Worm (Caenorhabditis elegans) whole organism, L3 larva: ENCODE measurements around the gene plp-1.

Experiments
- ZK546.5 ChIP-seq: sonication (generic microtip); optimal IDR thresholded peaks from 2 replicates; lab custom pipeline; 2017; ENCODE audit warnings: missing biosample characterization, missing genetic modification characterization
- aly-2 ChIP-seq: fragments of 150-350 bp; optimal IDR thresholded peaks from 2 replicates; lab custom pipeline; 2014; ENCODE audit warnings: missing biosample characterization, missing genetic modification characterization
- ama-1 ChIP-seq: fragments of 150-350 bp; optimal IDR thresholded peaks from 2 replicates; lab custom pipeline; 2018
- ceh-16 ChIP-seq: sonication (generic microtip); optimal IDR thresholded peaks from 2 replicates; lab custom pipeline; 2017; ENCODE audit warnings: missing biosample characterization, missing genetic modification characterization
- ceh-28 ChIP-seq: fragments of 150-350 bp; optimal IDR thresholded peaks from 2 replicates; lab custom pipeline; 2014; ENCODE audit warnings: missing biosample characterization, missing genetic modification reagents, missing genetic modification characterization
- ceh-82 ChIP-seq: fragments of 150-350 bp; optimal IDR thresholded peaks from 2 replicates; lab custom pipeline; 2014; ENCODE audit warnings: missing biosample characterization, missing genetic modification characterization
- ceh-9 ChIP-seq: sonication (generic microtip); optimal IDR thresholded peaks from 2 replicates; lab custom pipeline; 2018; ENCODE audit warnings: missing biosample characterization, missing genetic modification characterization
- egl-27 ChIP-seq: sonication (generic microtip); optimal IDR thresholded peaks from 4 replicates; lab custom pipeline; 2017; ENCODE audit warnings: missing biosample characterization, missing genetic modification reagents, missing genetic modification characterization
- egl-5 ChIP-seq: fragments of 150-350 bp; optimal IDR thresholded peaks from 2 replicates; lab custom pipeline; 2017; ENCODE audit warnings: missing biosample characterization, missing genetic modification reagents, missing genetic modification characterization, inconsistent platforms
- elt-1 ChIP-seq: fragments of 150-350 bp; optimal IDR thresholded peaks from 2 replicates; lab custom pipeline; 2014; ENCODE audit warnings: missing biosample characterization, missing genetic modification characterization
- elt-2 ChIP-seq: sonication (generic microtip); optimal IDR thresholded peaks from 2 replicates; lab custom pipeline; 2016; ENCODE audit warnings: missing genetic modification reagents, mild to moderate bottlenecking, missing genetic modification characterization, missing compliant biosample characterization
- elt-3 ChIP-seq, 3 experiments: fragments of 150-350 bp in 1 of 3; sonication (generic microtip) in 2 of 3; optimal IDR thresholded peaks; 2 replicates in 2 of 3; 4 replicates in 1 of 3; lab custom pipeline; 2014 to 2017; ENCODE audit warnings: missing biosample characterization in 3 of 3, missing genetic modification characterization in 3 of 3
- eor-1 ChIP-seq, 2 experiments: fragments of 150-350 bp; optimal IDR thresholded peaks; 2 replicates each; lab custom pipeline; 2014 to 2018; ENCODE audit warnings: missing biosample characterization in 2 of 2, missing genetic modification characterization in 2 of 2
- fkh-10 ChIP-seq: sonication (generic microtip); optimal IDR thresholded peaks from 2 replicates; lab custom pipeline; 2017; ENCODE audit warnings: missing biosample characterization, missing genetic modification reagents, missing genetic modification characterization
- fkh-2 ChIP-seq: fragments of 150-350 bp; optimal IDR thresholded peaks from 2 replicates; lab custom pipeline; 2014; ENCODE audit warnings: missing biosample characterization, missing genetic modification reagents, missing genetic modification characterization
- fos-1 ChIP-seq: fragments of 150-350 bp; optimal IDR thresholded peaks from 2 replicates; lab custom pipeline; 2014; ENCODE audit warnings: missing biosample characterization, missing genetic modification characterization
- hmg-11 ChIP-seq: sonication (generic microtip); optimal IDR thresholded peaks from 2 replicates; lab custom pipeline; 2016; ENCODE audit warnings: missing genetic modification characterization, missing compliant biosample characterization
- lin-15B ChIP-seq: fragments of 150-350 bp; optimal IDR thresholded peaks from 2 replicates; lab custom pipeline; 2014; ENCODE audit warnings: missing biosample characterization, missing genetic modification characterization
- lin-39 ChIP-seq: fragments of 150-350 bp; optimal IDR thresholded peaks from 2 replicates; lab custom pipeline; 2018; ENCODE audit warnings: missing biosample characterization, missing genetic modification reagents, missing genetic modification characterization
- mdl-1 ChIP-seq: fragments of 150-350 bp; optimal IDR thresholded peaks from 2 replicates; lab custom pipeline; 2014; ENCODE audit warnings: missing biosample characterization, missing genetic modification characterization
- mml-1 ChIP-seq: fragments of 150-350 bp; sonication (generic microtip); optimal IDR thresholded peaks from 3 replicates; lab custom pipeline; 2014; ENCODE audit warnings: missing biosample characterization, missing genetic modification characterization
- nfya-1 ChIP-seq: sonication (generic microtip); optimal IDR thresholded peaks from 2 replicates; lab custom pipeline; 2017; ENCODE audit warnings: missing genetic modification characterization, mild to moderate bottlenecking, missing compliant biosample characterization, antibody characterized with exemption, moderate library complexity; ENCODE audit not compliant: insufficient read depth
- nhr-11 ChIP-seq: fragments of 150-350 bp; optimal IDR thresholded peaks from 2 replicates; lab custom pipeline; 2014; ENCODE audit warnings: missing biosample characterization, missing genetic modification characterization
- nhr-237 ChIP-seq: fragments of 150-350 bp; optimal IDR thresholded peaks from 2 replicates; lab custom pipeline; 2014; ENCODE audit warnings: missing biosample characterization, missing genetic modification characterization
- nhr-25 ChIP-seq: sonication (generic microtip); optimal IDR thresholded peaks from 2 replicates; lab custom pipeline; 2017; ENCODE audit warnings: missing biosample characterization, missing genetic modification characterization
- nhr-28 ChIP-seq: fragments of 150-350 bp; optimal IDR thresholded peaks from 2 replicates; lab custom pipeline; 2014; ENCODE audit warnings: missing biosample characterization, missing genetic modification characterization
- nhr-43 ChIP-seq: sonication (generic microtip); optimal IDR thresholded peaks from 2 replicates; lab custom pipeline; 2016; ENCODE audit warnings: mild to moderate bottlenecking, missing genetic modification characterization, missing compliant biosample characterization; ENCODE audit not compliant: poor library complexity, severe bottlenecking
- nhr-67 ChIP-seq: fragments of 150-350 bp; optimal IDR thresholded peaks from 2 replicates; lab custom pipeline; 2014; ENCODE audit warnings: missing biosample characterization, missing genetic modification characterization
- nhr-76 ChIP-seq: fragments of 150-350 bp; sonication (generic microtip); optimal IDR thresholded peaks from 5 replicates; lab custom pipeline; 2014; ENCODE audit warnings: missing biosample characterization, missing genetic modification characterization
- nhr-77 ChIP-seq: fragments of 150-350 bp; optimal IDR thresholded peaks from 2 replicates; lab custom pipeline; 2014; ENCODE audit warnings: missing biosample characterization, missing genetic modification characterization
- pqm-1 ChIP-seq: fragments of 150-350 bp; optimal IDR thresholded peaks from 2 replicates; lab custom pipeline; 2017; ENCODE audit warnings: missing biosample characterization, missing genetic modification characterization, inconsistent platforms
- sea-2 ChIP-seq: fragments of 150-350 bp; sonication (generic microtip); optimal IDR thresholded peaks from 4 replicates; lab custom pipeline; 2014; ENCODE audit warnings: missing biosample characterization, missing genetic modification reagents, missing genetic modification characterization
- skn-1 ChIP-seq: fragments of 150-350 bp; optimal IDR thresholded peaks from 2 replicates; lab custom pipeline; 2014; ENCODE audit warnings: missing biosample characterization, missing genetic modification characterization
- snpc-4 ChIP-seq: fragments of 150-350 bp; optimal IDR thresholded peaks from 2 replicates; lab custom pipeline; 2014; ENCODE audit warnings: missing biosample characterization, missing genetic modification characterization
- unc-39 ChIP-seq: sonication (generic microtip); optimal IDR thresholded peaks from 4 replicates; lab custom pipeline; 2017; ENCODE audit warnings: missing biosample characterization, missing genetic modification characterization
- unc-62 ChIP-seq: fragments of 150-350 bp; sonication (generic microtip); optimal IDR thresholded peaks from 4 replicates; lab custom pipeline; 2014; ENCODE audit warnings: missing biosample characterization, missing genetic modification reagents, missing genetic modification characterization
- ztf-11 ChIP-seq: fragments of 150-350 bp; optimal IDR thresholded peaks from 2 replicates; lab custom pipeline; 2014; ENCODE audit warnings: missing biosample characterization, missing genetic modification characterization

The plp-1 gene

ce11 chrIV:7608111-7608510, 25.0 kb upstream of the plp-1 start:
- no peak for TF ChIP-seq nhr-43
- no peak for TF ChIP-seq nhr-11
- TF ChIP-seq egl-5, result no peak

ce11 chrIV:7611396-7611795, 21.8 kb upstream of the plp-1 start:
- TF ChIP-seq elt-2 (tag; lab: Kevin White, UChicago) (no peak), nfya-1 (tag; lab: Kevin White, UChicago) (peak; percentile 19), pqm-1 (tag; lab: Kevin White, UChicago) (no peak), hmg-11 (tag; lab: Kevin White, UChicago) (peak; percentile 12), fkh-10 (GFP tag; lab: Kevin White, UChicago) (peak; percentile 5), lin-39 (tag; lab: Kevin White, UChicago) (peak; percentile 74)

ce11 chrIV:7612523-7612922, 20.6 kb upstream of the plp-1 start:
- TF ChIP-seq eor-1 (tag; optimal IDR thresholded peaks at IDR 0.05; lab: Kevin White, UChicago) (no peak), nhr-237 (tag; lab: Kevin White, UChicago) (no peak)

ce11 chrIV:7619261-7619660, 13.9 kb upstream of the plp-1 start:
- TF ChIP-seq hmg-11 (tag; lab: Kevin White, UChicago) (peak; percentile 14), fkh-2 (tag; lab: Kevin White, UChicago) (no peak), nhr-76 (tag; lab: Kevin White, UChicago) (no peak), nhr-67 (tag; lab: Kevin White, UChicago) (no peak), aly-2 (tag; lab: Kevin White, UChicago) (no peak), ceh-9 (tag; lab: Kevin White, UChicago) (no peak), sea-2 (GFP tag; lab: Kevin White, UChicago) (no peak), nhr-77 (tag; lab: Kevin White, UChicago) (no peak), eor-1 (tag; optimal IDR thresholded peaks at IDR 0.05; lab: Kevin White, UChicago) (no peak), nfya-1 (tag; lab: Kevin White, UChicago) (peak; percentile 51), fos-1 (no peak), egl-27 (no peak), unc-39 (no peak), ceh-82 (tag; lab: Kevin White, UChicago) (no peak), lin-15B (no peak), elt-1 (tag; lab: Kevin White, UChicago) (no peak), snpc-4 (peak; percentile 21), nhr-43 (no peak), ceh-28 (tag; lab: Kevin White, UChicago) (no peak), mml-1 (no peak), lin-39 (tag; lab: Kevin White, UChicago) (peak; percentile 69), fkh-10 (GFP tag; lab: Kevin White, UChicago) (peak; percentile 52), ztf-11 (no peak), nhr-25 (tag; lab: Kevin White, UChicago) (no peak), mdl-1 (tag; lab: Kevin White, UChicago) (no peak), elt-2 (tag; lab: Kevin White, UChicago) (no peak), ama-1 (lab: Kevin White, UChicago) (no peak), ZK546.5 (no peak), unc-62 (no peak), nhr-237 (tag; lab: Kevin White, UChicago) (no peak), nhr-28 (tag; lab: Kevin White, UChicago) (no peak), elt-3 (tag; optimal IDR thresholded peaks at IDR 0.05; lab: Kevin White, UChicago) (no peak), ceh-16 (tag; lab: Kevin White, UChicago) (no peak)

ce11 chrIV:7620450-7620849, 12.7 kb upstream of the plp-1 start:
- TF ChIP-seq nfya-1 (tag; lab: Kevin White, UChicago) (peak; percentile 40), skn-1 (no peak), nhr-43 (no peak), pqm-1 (tag; lab: Kevin White, UChicago) (no peak)
